Fruit fly (Drosophila melanogaster) ovary, adult (tissue): ENCODE measurements around the gene slx1.

Experiments used
- CG17801 ChIP-seq: fragments of 200-800 bp; optimal IDR thresholded peaks from 2 replicates; lab custom pipeline; 2019; ENCODE audit warnings: missing biosample characterization, mild to moderate bottlenecking, missing genetic modification characterization, moderate library complexity; ENCODE audit not compliant: partially characterized antibody

The slx1 gene

DNA sequence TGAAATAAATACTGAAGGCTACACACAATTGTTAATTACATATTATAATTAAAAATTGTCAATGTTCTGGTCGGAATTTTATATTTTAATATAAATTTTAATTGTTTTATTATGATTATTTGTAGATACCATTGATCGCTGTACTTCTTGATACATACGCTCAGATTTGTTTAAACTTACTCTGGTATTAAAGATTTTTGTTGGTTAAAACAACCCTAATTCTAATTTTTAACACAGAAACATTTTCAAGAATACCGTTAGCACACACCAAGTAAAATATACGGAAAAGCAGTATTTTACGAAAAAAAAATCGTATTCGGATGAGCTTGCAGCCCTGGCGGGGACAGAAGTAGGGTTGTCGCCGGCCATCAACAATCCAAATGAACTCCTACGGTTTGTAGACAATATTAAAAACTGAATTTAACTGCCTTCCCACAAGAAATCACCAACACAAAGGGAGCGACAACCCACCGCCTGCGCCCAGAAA, at the start of gene slx1, which contains the start of the genes CG9775 and MED31:
TSS of gene slx1 (plus strand) at position 348 of the 487 bp plus-strand sequence.
TSS of gene CG9775 (minus strand) at position 223 of the 487 bp plus-strand sequence.
TSS of gene MED31 (plus strand) at position 348 of the 487 bp plus-strand sequence.
- TF ChIP-seq CG17801: peak; percentile 49

DNA sequence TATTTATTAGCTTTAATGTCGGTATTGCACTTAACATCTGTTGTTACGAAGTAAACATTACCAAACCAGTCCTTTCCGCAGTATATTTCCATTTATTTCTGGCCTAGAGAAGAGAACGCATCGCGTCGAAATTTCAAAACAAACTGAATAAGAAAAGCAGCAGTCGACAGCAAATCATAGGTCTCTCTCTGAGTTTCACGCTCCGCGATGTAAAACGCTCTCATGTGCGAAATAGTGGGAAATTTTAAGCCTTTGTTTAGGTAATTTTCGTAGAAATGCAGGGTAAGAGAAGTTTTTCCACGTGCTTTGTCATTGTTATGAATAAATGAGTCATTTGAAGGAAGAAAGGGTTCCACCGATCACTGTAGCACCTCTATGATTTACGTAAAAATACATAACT, 42.1 kb upstream of the slx1 start:
- TF ChIP-seq CG17801: no peak

DNA sequence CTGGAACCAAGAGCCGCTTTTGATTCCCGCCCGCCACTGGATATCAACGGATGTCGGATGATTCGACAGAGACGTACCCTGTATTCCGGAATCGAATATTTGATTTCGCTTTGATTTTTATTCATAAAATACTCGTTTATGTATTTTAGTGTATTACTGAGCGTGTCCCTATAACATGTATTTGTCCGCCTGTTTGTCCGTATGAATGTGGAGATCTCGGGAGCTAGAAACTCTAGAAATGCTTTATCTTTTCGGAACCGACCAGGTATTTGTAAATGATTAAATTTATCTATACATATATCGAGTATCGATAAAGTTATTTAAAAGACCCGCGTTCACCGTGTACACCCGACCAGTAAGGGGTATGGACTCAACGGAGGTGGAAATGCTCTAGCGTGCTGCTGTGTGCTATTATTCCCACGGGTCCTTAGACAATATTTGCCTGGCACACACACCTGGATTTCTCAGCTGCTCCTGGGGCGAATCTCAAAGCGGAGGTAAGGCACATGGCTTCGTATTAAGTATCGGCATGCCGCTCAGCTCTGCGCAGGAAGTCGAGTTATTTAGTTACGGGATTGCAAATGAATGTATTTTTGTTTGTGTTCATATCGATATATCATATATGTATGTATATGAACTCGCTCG, 39.8 kb upstream of the slx1 start:
- TF ChIP-seq CG17801: no peak

- TF ChIP-seq CG17801: no peak
Observed at dm6 chr3R:4612570-4612969, 29.2 kb upstream of the slx1 start, which contains the start of gene 5-HT2A. Gene 5-HT2A (plus strand): TSS chr3R:4612870.

DNA sequence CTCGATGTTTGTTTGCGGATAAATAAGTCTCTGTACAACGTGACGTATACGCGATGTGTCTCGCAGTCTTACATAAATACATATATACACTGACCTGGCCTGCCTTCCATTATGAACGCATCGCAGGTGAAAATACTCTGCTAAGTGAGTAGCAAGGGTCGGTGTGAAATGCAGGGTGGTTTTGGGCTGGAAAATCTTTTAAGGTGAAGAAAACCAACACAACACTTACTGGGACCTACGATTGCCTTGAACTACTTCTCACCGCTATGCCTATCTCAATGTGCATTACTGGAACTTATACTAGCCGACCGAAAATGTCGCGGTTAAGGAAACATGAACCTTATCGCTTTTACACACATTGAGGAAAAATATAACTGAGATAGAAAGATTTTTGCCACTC, 25.6 kb upstream of the slx1 start:
- TF ChIP-seq CG17801: no peak

dm6 chr3R:4632639-4633038, 9.1 kb upstream of the slx1 start:
- TF ChIP-seq CG17801: no peak

dm6 chr3R:4634337-4634914, 7.3 kb upstream of the slx1 start:
- TF ChIP-seq CG17801: no peak

- TF ChIP-seq CG17801: no peak
Observed at dm6 chr3R:4640546-4641253, 1.1 kb upstream of the slx1 start.

DNA sequence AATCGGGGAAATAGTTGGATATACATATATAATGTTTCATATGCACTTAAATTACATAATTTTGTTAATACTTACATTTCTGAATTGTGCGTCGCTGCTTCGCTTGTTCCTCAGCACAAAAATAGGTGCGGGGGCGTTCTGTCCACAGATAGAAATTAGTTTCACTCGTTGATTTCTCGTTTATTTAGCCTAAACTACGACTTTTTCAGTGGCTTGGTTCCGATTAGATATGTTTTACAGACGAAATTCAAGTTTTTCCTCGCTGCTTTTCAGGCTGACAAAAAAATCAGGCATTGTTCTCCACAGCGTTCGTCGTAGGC, 549 bp upstream of the slx1 start:
- no peak for TF ChIP-seq CG17801

- no peak for TF ChIP-seq CG17801
Observed at dm6 chr3R:4645457-4646082, 3.8 kb downstream of the slx1 start, which contains the start of the genes Dlip2 and rpk. Gene Dlip2 (minus strand): TSS chr3R:4645655. Gene rpk (plus strand): TSS chr3R:4645981.

dm6 chr3R:4649126-4649811, 7.5 kb downstream of the slx1 start, which contains the start of gene Karybeta3:
Gene Karybeta3 (plus strand): TSS chr3R:4649176.
- peak; percentile 71 for TF ChIP-seq CG17801

DNA sequence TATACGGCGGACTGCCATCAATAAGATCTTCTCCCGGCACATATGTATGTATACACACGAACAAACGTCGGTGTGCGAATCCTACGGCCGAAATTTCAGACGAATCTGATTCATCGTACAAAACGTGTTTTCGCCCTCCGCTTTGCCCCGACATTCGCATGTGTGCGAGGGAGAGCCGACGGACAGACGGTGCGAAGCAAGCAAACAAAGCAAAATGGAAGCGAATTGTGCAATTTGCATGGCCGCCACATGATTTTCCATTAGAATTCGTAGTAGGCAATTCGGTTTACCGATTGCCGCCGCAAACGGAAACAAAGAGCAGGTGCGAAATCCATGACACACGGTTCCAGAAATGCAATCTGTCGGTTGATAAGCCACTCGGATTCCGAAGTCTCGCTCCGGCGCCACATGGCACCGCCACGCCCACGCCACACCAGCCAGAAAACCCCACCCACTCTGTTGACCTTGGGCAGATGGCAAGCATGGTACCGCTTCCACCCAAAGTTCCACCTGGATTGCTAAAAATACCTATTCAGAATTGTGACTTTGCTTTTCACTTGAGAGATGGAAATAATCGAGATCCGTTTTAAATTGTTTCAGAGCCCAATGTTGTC, 8.2 kb downstream of the slx1 start:
- no peak for TF ChIP-seq CG17801

DNA sequence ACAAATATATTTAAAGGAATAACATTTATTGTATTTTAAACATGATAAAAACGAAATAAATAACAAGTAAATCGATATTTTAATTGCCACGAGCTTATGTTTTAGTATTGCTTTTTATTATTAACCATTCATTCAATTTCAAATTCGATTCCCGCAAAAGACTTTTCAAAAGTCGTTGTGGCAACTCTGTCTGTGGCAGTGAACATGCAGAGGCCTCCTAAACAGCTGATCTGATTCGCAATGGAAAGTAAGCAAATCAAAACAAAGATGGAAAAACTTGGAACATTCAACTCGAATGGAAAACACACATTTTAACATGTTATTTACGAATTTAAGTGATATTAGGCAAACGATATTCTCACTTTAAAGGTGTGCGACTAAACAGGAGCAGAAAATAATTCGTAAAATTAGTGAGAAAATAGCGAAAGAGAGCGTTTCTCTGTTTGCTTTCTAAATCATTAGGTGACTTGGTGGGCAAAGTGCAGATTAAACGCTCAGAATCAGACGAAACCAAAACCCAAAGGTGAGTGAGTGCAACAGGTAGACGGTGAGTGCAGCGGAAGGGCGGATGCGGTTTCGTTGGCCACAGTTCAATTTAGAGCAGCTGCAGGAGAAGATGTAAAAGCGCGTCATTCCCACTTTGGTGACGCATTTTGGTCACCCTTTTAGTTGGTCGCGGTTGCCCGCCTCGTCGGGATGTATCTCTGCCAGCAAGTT, 13.0 kb downstream of the slx1 start, which contains the start of gene spartin:
TSS of gene spartin (plus strand) at position 244 of the 717 bp plus-strand sequence.
- TF ChIP-seq CG17801: peak; percentile 44

- TF ChIP-seq CG17801: peak; percentile 41
Observed at dm6 chr3R:4658991-4659933, 17.5 kb downstream of the slx1 start, which contains the start of gene smash. Gene smash (plus strand): TSS chr3R:4659579.
